Fruit fly (Drosophila melanogaster) Kc167 (cell line): ENCODE results near the gene Hus1-like.

Source experiments
- h ChIP-seq: fragments of >200 bp; optimal IDR thresholded peaks from 3 replicates; lab custom pipeline; 2018; ENCODE audit warnings: missing external identifiers
- ttk ChIP-seq: sonication (Bioruptor generic); optimal IDR thresholded peaks from 2 replicates; lab custom pipeline; 2017; ENCODE audit warnings: missing external identifiers

- no peak for TF ChIP-seq ttk (lab: Kevin White, UChicago)
- TF ChIP-seq h (lab: Kevin White, UChicago): no peak
These were observed 46.8 kb upstream of the Hus1-like start for dm6 chr3R:4858508-4859275.
